Worm (Caenorhabditis elegans) whole organism, L2 larva: ENCODE results near the gene mrpl-39.

Experiments used
- C34F6.9 ChIP-seq: fragments of 150-350 bp; optimal IDR thresholded peaks from 2 replicates; lab custom pipeline; 2014; ENCODE audit warnings: missing biosample characterization, missing genetic modification characterization
- F13H6.1 ChIP-seq: sonication (generic microtip); optimal IDR thresholded peaks from 2 replicates; lab custom pipeline; 2016; ENCODE audit warnings: missing genetic modification characterization, missing compliant biosample characterization
- R02D3.7 ChIP-seq: fragments of 150-350 bp; optimal IDR thresholded peaks from 2 replicates; lab custom pipeline; 2014; ENCODE audit warnings: missing biosample characterization, missing genetic modification characterization
- Y55F3AM.14 ChIP-seq: fragments of 200-800 bp; sonication (Bioruptor generic); optimal IDR thresholded peaks from 2 replicates; lab custom pipeline; 2018; ENCODE audit warnings: mild to moderate bottlenecking, missing genetic modification characterization, missing compliant biosample characterization
- ZK546.5 ChIP-seq: sonication (generic microtip); optimal IDR thresholded peaks from 2 replicates; lab custom pipeline; 2017; ENCODE audit warnings: missing biosample characterization, missing genetic modification characterization
- aly-2 ChIP-seq: fragments of 150-350 bp; optimal IDR thresholded peaks from 2 replicates; lab custom pipeline; 2014; ENCODE audit warnings: missing biosample characterization, missing genetic modification characterization
- ama-1 ChIP-seq: fragments of 150-350 bp; optimal IDR thresholded peaks from 2 replicates; lab custom pipeline; 2018; ENCODE audit warnings: inconsistent platforms
- blmp-1 ChIP-seq: sonication (generic microtip); optimal IDR thresholded peaks from 2 replicates; lab custom pipeline; 2017; ENCODE audit warnings: missing genetic modification characterization, mild to moderate bottlenecking, missing compliant biosample characterization, antibody characterized with exemption, moderate library complexity; ENCODE audit not compliant: insufficient read depth
- ceh-16 ChIP-seq: fragments of 150-350 bp; optimal IDR thresholded peaks from 2 replicates; lab custom pipeline; 2014; ENCODE audit warnings: missing biosample characterization, missing genetic modification characterization
- ceh-82 ChIP-seq: fragments of 150-350 bp; optimal IDR thresholded peaks from 2 replicates; lab custom pipeline; 2014; ENCODE audit warnings: missing biosample characterization, missing genetic modification characterization
- crh-2 ChIP-seq: sonication (generic microtip); optimal IDR thresholded peaks from 2 replicates; lab custom pipeline; 2017; ENCODE audit warnings: missing biosample characterization, missing genetic modification characterization
- egl-27 ChIP-seq: sonication (generic microtip); optimal IDR thresholded peaks from 3 replicates; lab custom pipeline; 2017; ENCODE audit warnings: missing biosample characterization, missing genetic modification reagents, missing genetic modification characterization
- elt-1 ChIP-seq: fragments of 150-350 bp; optimal IDR thresholded peaks from 2 replicates; lab custom pipeline; 2014; ENCODE audit warnings: missing biosample characterization, missing genetic modification characterization
- elt-3 ChIP-seq: sonication (generic microtip); optimal IDR thresholded peaks from 2 replicates; lab custom pipeline; 2017; ENCODE audit warnings: missing biosample characterization, missing genetic modification characterization
- fos-1 ChIP-seq: fragments of 150-350 bp; optimal IDR thresholded peaks from 2 replicates; lab custom pipeline; 2014; ENCODE audit warnings: missing biosample characterization, missing genetic modification characterization
- gmeb-1 ChIP-seq: fragments of 150-350 bp; optimal IDR thresholded peaks from 2 replicates; lab custom pipeline; 2014; ENCODE audit warnings: missing biosample characterization, missing genetic modification characterization
- lin-13 ChIP-seq: fragments of 150-350 bp; optimal IDR thresholded peaks from 2 replicates; lab custom pipeline; 2014; ENCODE audit warnings: missing biosample characterization, missing genetic modification reagents, missing genetic modification characterization
- lin-39 ChIP-seq: fragments of 150-350 bp; optimal IDR thresholded peaks from 2 replicates; lab custom pipeline; 2014; ENCODE audit warnings: missing biosample characterization, missing genetic modification reagents, missing genetic modification characterization
- lsy-2 ChIP-seq, 2 experiments: fragments of 150-350 bp in 1 of 2; sonication (generic microtip) in 1 of 2; optimal IDR thresholded peaks; 2 replicates each; lab custom pipeline; 2014 to 2017; ENCODE audit warnings: missing biosample characterization in 2 of 2, missing genetic modification characterization in 2 of 2
- mab-5 ChIP-seq: fragments of 150-350 bp; optimal IDR thresholded peaks from 2 replicates; lab custom pipeline; 2014; ENCODE audit warnings: missing biosample characterization, missing genetic modification characterization
- mbf-1 ChIP-seq: sonication (generic microtip); optimal IDR thresholded peaks from 2 replicates; lab custom pipeline; 2017; ENCODE audit warnings: missing biosample characterization, missing genetic modification characterization
- mdl-1 ChIP-seq, 2 experiments: fragments of 150-350 bp in 1 of 2; sonication (generic microtip) in 1 of 2; optimal IDR thresholded peaks; 2 replicates each; lab custom pipeline; 2017; ENCODE audit warnings: missing biosample characterization in 2 of 2, missing genetic modification characterization in 2 of 2
- nhr-10 ChIP-seq: sonication (generic microtip); optimal IDR thresholded peaks from 2 replicates; lab custom pipeline; 2017; ENCODE audit warnings: missing biosample characterization, missing genetic modification characterization
- nhr-11 ChIP-seq: fragments of 150-350 bp; optimal IDR thresholded peaks from 2 replicates; lab custom pipeline; 2014; ENCODE audit warnings: missing biosample characterization, missing genetic modification characterization
- nhr-12 ChIP-seq: fragments of 150-350 bp; optimal IDR thresholded peaks from 2 replicates; lab custom pipeline; 2014; ENCODE audit warnings: missing biosample characterization, missing genetic modification characterization
- nhr-129 ChIP-seq: fragments of 150-350 bp; optimal IDR thresholded peaks from 2 replicates; lab custom pipeline; 2014; ENCODE audit warnings: missing biosample characterization, missing genetic modification characterization
- nhr-21 ChIP-seq: fragments of 150-350 bp; optimal IDR thresholded peaks from 2 replicates; lab custom pipeline; 2014; ENCODE audit warnings: missing biosample characterization, missing genetic modification characterization
- nhr-23 ChIP-seq: fragments of 150-350 bp; optimal IDR thresholded peaks from 2 replicates; lab custom pipeline; 2014; ENCODE audit warnings: missing biosample characterization, missing genetic modification reagents, missing genetic modification characterization
- nhr-25 ChIP-seq: fragments of 150-350 bp; sonication (generic microtip); optimal IDR thresholded peaks from 3 replicates; lab custom pipeline; 2014; ENCODE audit warnings: missing biosample characterization, missing genetic modification characterization
- nhr-6 ChIP-seq: fragments of 150-350 bp; optimal IDR thresholded peaks from 2 replicates; lab custom pipeline; 2014; ENCODE audit warnings: missing biosample characterization, missing genetic modification characterization
- nhr-77 ChIP-seq: fragments of 150-350 bp; optimal IDR thresholded peaks from 2 replicates; lab custom pipeline; 2014; ENCODE audit warnings: missing biosample characterization, missing genetic modification characterization
- peb-1 ChIP-seq: fragments of 150-350 bp; optimal IDR thresholded peaks from 2 replicates; lab custom pipeline; 2014; ENCODE audit warnings: missing biosample characterization, missing genetic modification characterization
- sem-4 ChIP-seq: fragments of 150-350 bp; optimal IDR thresholded peaks from 2 replicates; lab custom pipeline; 2014; ENCODE audit warnings: missing biosample characterization, missing genetic modification reagents, missing genetic modification characterization
- skn-1 ChIP-seq: sonication (generic microtip); optimal IDR thresholded peaks from 2 replicates; lab custom pipeline; 2017; ENCODE audit warnings: missing biosample characterization, missing genetic modification characterization
- sma-3 ChIP-seq: sonication (generic microtip); optimal IDR thresholded peaks from 2 replicates; lab custom pipeline; 2016; ENCODE audit warnings: missing genetic modification reagents, missing genetic modification characterization, missing compliant biosample characterization
- sma-9 ChIP-seq, 2 experiments: fragments of 150-350 bp in 1 of 2; sonication (generic microtip) in 1 of 2; optimal IDR thresholded peaks; 2 replicates each; lab custom pipeline; 2014 to 2016; ENCODE audit warnings: missing genetic modification characterization in 2 of 2, mild to moderate bottlenecking in 1 of 2, missing biosample characterization in 1 of 2, missing compliant biosample characterization in 1 of 2, missing genetic modification reagents in 1 of 2, moderate library complexity in 1 of 2
- snpc-4 ChIP-seq: fragments of 150-350 bp; optimal IDR thresholded peaks from 2 replicates; lab custom pipeline; 2014; ENCODE audit warnings: missing biosample characterization, missing genetic modification characterization
- unc-55 ChIP-seq: fragments of 150-350 bp; sonication (generic microtip); optimal IDR thresholded peaks from 3 replicates; lab custom pipeline; 2014; ENCODE audit warnings: missing biosample characterization, missing genetic modification reagents, missing genetic modification characterization
- unc-62 ChIP-seq: fragments of 150-350 bp; optimal IDR thresholded peaks from 2 replicates; lab custom pipeline; 2014; ENCODE audit warnings: missing biosample characterization, missing genetic modification reagents, missing genetic modification characterization
- zag-1 ChIP-seq: fragments of 150-350 bp; optimal IDR thresholded peaks from 2 replicates; lab custom pipeline; 2014; ENCODE audit warnings: missing biosample characterization, missing genetic modification characterization
- ztf-1 ChIP-seq: fragments of 200-800 bp; sonication (Bioruptor generic); conservative IDR thresholded peaks from 2 replicates; pipeline ENCODE4 v1.3.6; 2022; ENCODE audit warnings: missing genetic modification characterization, missing compliant biosample characterization
- ztf-11 ChIP-seq: sonication (generic microtip); optimal IDR thresholded peaks from 2 replicates; lab custom pipeline; 2017; ENCODE audit warnings: missing biosample characterization, missing genetic modification characterization
- ztf-4 ChIP-seq: fragments of 150-350 bp; optimal IDR thresholded peaks from 2 replicates; lab custom pipeline; 2014; ENCODE audit warnings: missing biosample characterization, missing genetic modification characterization

mrpl-39 gene

ce11 chrV:1771727-1772126 lies 49.7 kb upstream of the mrpl-39 start, which contains the start of gene dhs-13:
Gene dhs-13 (minus strand): TSS chrV:1771734.
- no peak for TF ChIP-seq ztf-4 (tag; lab: Kevin White, UChicago)
- TF ChIP-seq elt-3 (tag; lab: Kevin White, UChicago) = no peak
- no peak for TF ChIP-seq ztf-1 (GFP tag; lab: Robert Waterston, UW)
- no peak for TF ChIP-seq skn-1
- no peak for TF ChIP-seq nhr-77
- no peak for TF ChIP-seq nhr-6
- no peak for TF ChIP-seq ama-1 (lab: Kevin White, UChicago)
- no peak for TF ChIP-seq snpc-4
- no peak for TF ChIP-seq peb-1 (tag; lab: Kevin White, UChicago)
- TF ChIP-seq ceh-16 = no peak
- peak; percentile 58 for TF ChIP-seq sma-9 (GFP tag; optimal IDR thresholded peaks at IDR 0.05; lab: Kevin White, UChicago)
- TF ChIP-seq sma-9 (tag; optimal IDR thresholded peaks at IDR 0.05; lab: Kevin White, UChicago) = no peak
- no peak for TF ChIP-seq ZK546.5
- no peak for TF ChIP-seq nhr-12 (tag; lab: Kevin White, UChicago)
- TF ChIP-seq F13H6.1 (tag; lab: Kevin White, UChicago) = peak; percentile 21
- peak; percentile 49 for TF ChIP-seq fos-1 (tag; lab: Kevin White, UChicago)
- no peak for TF ChIP-seq mab-5 (tag; lab: Kevin White, UChicago)
- TF ChIP-seq R02D3.7 (tag; lab: Kevin White, UChicago) = no peak
- TF ChIP-seq lin-39 = no peak
- TF ChIP-seq nhr-11 (tag; lab: Kevin White, UChicago) = no peak
- no peak for TF ChIP-seq ceh-82 (tag; lab: Kevin White, UChicago)
- TF ChIP-seq nhr-129 (tag; lab: Kevin White, UChicago) = peak; percentile 62
- TF ChIP-seq elt-1 (tag; lab: Kevin White, UChicago) = no peak
- peak; percentile 1 for TF ChIP-seq sma-3 (GFP tag; lab: Kevin White, UChicago)
- no peak for TF ChIP-seq blmp-1 (tag; lab: Kevin White, UChicago)
- no peak for TF ChIP-seq nhr-10 (tag; lab: Kevin White, UChicago)
- no peak for TF ChIP-seq zag-1 (tag; lab: Kevin White, UChicago)
- no peak for TF ChIP-seq unc-62 (GFP tag; lab: Kevin White, UChicago)
- TF ChIP-seq aly-2 (tag; lab: Kevin White, UChicago) = no peak
- TF ChIP-seq Y55F3AM.14 = no peak
- no peak for TF ChIP-seq mdl-1 (tag; optimal IDR thresholded peaks at IDR 0.05; lab: Kevin White, UChicago)
- TF ChIP-seq crh-2 (tag; lab: Kevin White, UChicago) = no peak
- TF ChIP-seq nhr-21 (tag; lab: Kevin White, UChicago) = peak; percentile 14
- no peak for TF ChIP-seq mbf-1 (tag; lab: Kevin White, UChicago)
- TF ChIP-seq unc-55 (GFP tag; lab: Kevin White, UChicago) = no peak
- TF ChIP-seq lsy-2 (tag; optimal IDR thresholded peaks at IDR 0.05; lab: Kevin White, UChicago) = peak in 1 of 2 experiments; percentile 5
- peak; percentile 25 for TF ChIP-seq gmeb-1 (tag; lab: Kevin White, UChicago)
- TF ChIP-seq nhr-25 = no peak

ce11 chrV:1773120-1773519 lies 48.3 kb upstream of the mrpl-39 start:
- TF ChIP-seq crh-2 (tag; lab: Kevin White, UChicago) (no peak), Y55F3AM.14 (no peak), snpc-4 (no peak), nhr-21 (tag; lab: Kevin White, UChicago) (no peak), ceh-16 (no peak), nhr-23 (tag; lab: Kevin White, UChicago) (no peak), F13H6.1 (tag; lab: Kevin White, UChicago) (no peak), C34F6.9 (tag; lab: Kevin White, UChicago) (peak; percentile 10), mdl-1 (tag; optimal IDR thresholded peaks at IDR 0.05; lab: Kevin White, UChicago) (no peak), skn-1 (no peak), blmp-1 (tag; lab: Kevin White, UChicago) (no peak), unc-55 (GFP tag; lab: Kevin White, UChicago) (peak; percentile 23), sma-9 (GFP tag; optimal IDR thresholded peaks at IDR 0.05; lab: Kevin White, UChicago) (no peak), sma-9 (tag; optimal IDR thresholded peaks at IDR 0.05; lab: Kevin White, UChicago) (no peak), lin-13 (GFP tag; lab: Kevin White, UChicago) (no peak), lsy-2 (tag; optimal IDR thresholded peaks at IDR 0.05; lab: Kevin White, UChicago) (peak in 1 of 2 experiments; percentile 45), sem-4 (no peak), nhr-10 (tag; lab: Kevin White, UChicago) (no peak), nhr-25 (no peak), ceh-82 (tag; lab: Kevin White, UChicago) (no peak), nhr-11 (tag; lab: Kevin White, UChicago) (no peak), mab-5 (tag; lab: Kevin White, UChicago) (no peak), egl-27 (no peak), ztf-11 (tag; lab: Kevin White, UChicago) (no peak)
